Fruit fly (Drosophila melanogaster) whole organism, embryonic: ENCODE data around the gene CG43271.
A peak's percentile ranks its signal among the peaks of the same experiment; 100 is the strongest.

Experiments used
- Atf3 ChIP-seq: fragments of 200-800 bp; sonication (Bioruptor generic); optimal IDR thresholded peaks from 3 replicates; lab custom pipeline; 2016; ENCODE audit warnings: missing biosample characterization, missing genetic modification characterization
- CG12071 ChIP-seq: fragments of 200-800 bp; sonication (Bioruptor generic); optimal IDR thresholded peaks from 3 replicates; lab custom pipeline; 2018; ENCODE audit warnings: missing biosample characterization, mild to moderate bottlenecking, missing genetic modification characterization
- CG15601 ChIP-seq: fragments of 200-800 bp; sonication (Bioruptor generic); optimal IDR thresholded peaks from 3 replicates; lab custom pipeline; 2019; ENCODE audit warnings: missing biosample characterization, mild to moderate bottlenecking, missing genetic modification characterization, moderate library complexity
- CG15696 ChIP-seq: fragments of 200-800 bp; sonication (Bioruptor generic); optimal IDR thresholded peaks from 2 replicates; lab custom pipeline; 2019; ENCODE audit warnings: missing biosample characterization, mild to moderate bottlenecking, missing genetic modification characterization, moderate library complexity
- CG17328 ChIP-seq: fragments of 200-800 bp; sonication (Bioruptor generic); IDR thresholded peaks from 2 replicates; pipeline ENCODE4 v1.3.6; 2022; ENCODE audit warnings: missing biosample characterization, missing genetic modification characterization
- CG17359 ChIP-seq: fragments of 200-800 bp; sonication (Bioruptor generic); optimal IDR thresholded peaks from 3 replicates; lab custom pipeline; 2018; ENCODE audit warnings: missing biosample characterization, mild to moderate bottlenecking, missing genetic modification characterization, moderate library complexity
- CG17361 ChIP-seq: fragments of 200-800 bp; sonication (Bioruptor generic); IDR thresholded peaks from 3 replicates; pipeline ENCODE4 v1.3.6; 2022; ENCODE audit warnings: missing biosample characterization, missing genetic modification characterization
- CG1832 ChIP-seq: fragments of 200-800 bp; sonication (Bioruptor generic); optimal IDR thresholded peaks from 2 replicates; lab custom pipeline; 2017; ENCODE audit warnings: missing biosample characterization, mild to moderate bottlenecking, missing genetic modification characterization, inconsistent platforms
- CG34224 ChIP-seq: fragments of 200-800 bp; sonication (Bioruptor generic); IDR thresholded peaks from 3 replicates; pipeline ENCODE4 v1.3.6; 2022; ENCODE audit warnings: missing biosample characterization, missing genetic modification characterization; ENCODE audit not compliant: partially characterized antibody
- CG3838 ChIP-seq: fragments of 200-800 bp; sonication (Bioruptor generic); optimal IDR thresholded peaks from 3 replicates; lab custom pipeline; 2016; ENCODE audit warnings: missing biosample characterization, missing genetic modification characterization
- CG4730 ChIP-seq: fragments of 200-800 bp; sonication (Bioruptor generic); IDR thresholded peaks from 2 replicates; pipeline ENCODE4 v1.3.6; 2022; ENCODE audit warnings: missing biosample characterization, missing genetic modification characterization
- CG6689 ChIP-seq: fragments of 200-800 bp; sonication (Bioruptor generic); IDR thresholded peaks from 2 replicates; pipeline ENCODE4 v1.3.6; 2022; ENCODE audit warnings: missing biosample characterization, missing genetic modification characterization
- CG8290 ChIP-seq, 3 experiments: fragments of 200-800 bp; sonication (Bioruptor generic); optimal IDR thresholded peaks; 2 replicates each; lab custom pipeline; 2016 to 2019; ENCODE audit warnings: missing biosample characterization in 3 of 3, missing genetic modification characterization in 3 of 3, mild to moderate bottlenecking in 2 of 3, moderate library complexity in 1 of 3
- CG9797 ChIP-seq: fragments of 200-800 bp; sonication (Bioruptor generic); optimal IDR thresholded peaks from 3 replicates; lab custom pipeline; 2018; ENCODE audit warnings: missing biosample characterization, mild to moderate bottlenecking, missing genetic modification characterization
- CG9817 ChIP-seq: fragments of 200-800 bp; sonication (Bioruptor generic); optimal IDR thresholded peaks from 2 replicates; lab custom pipeline; 2018; ENCODE audit warnings: missing biosample characterization, mild to moderate bottlenecking, missing genetic modification characterization, moderate library complexity
- Camta ChIP-seq: fragments of 200-800 bp; sonication (Bioruptor generic); optimal IDR thresholded peaks from 2 replicates; lab custom pipeline; 2016; ENCODE audit warnings: missing biosample characterization, missing genetic modification characterization
- Chrac-16 ChIP-seq: fragments of 200-800 bp; sonication (Bioruptor generic); optimal IDR thresholded peaks from 3 replicates; lab custom pipeline; 2016; ENCODE audit warnings: missing biosample characterization, missing genetic modification characterization
- Doc3 ChIP-seq: fragments of 200-800 bp; sonication (Bioruptor generic); IDR thresholded peaks from 3 replicates; pipeline ENCODE4 v1.3.6; 2022; ENCODE audit warnings: missing biosample characterization, missing genetic modification characterization; ENCODE audit not compliant: partially characterized antibody
- Dp ChIP-seq: fragments of 200-800 bp; sonication (Bioruptor generic); optimal IDR thresholded peaks from 2 replicates; lab custom pipeline; 2018; ENCODE audit warnings: missing biosample characterization, mild to moderate bottlenecking, missing genetic modification characterization, moderate library complexity
- Gug ChIP-seq: fragments of 200-800 bp; sonication (Bioruptor generic); IDR thresholded peaks from 4 replicates; pipeline ENCODE4 v1.3.6; 2022; ENCODE audit warnings: missing biosample characterization, missing genetic modification characterization
- Hr51 ChIP-seq, 2 experiments: fragments of 200-800 bp; sonication (Bioruptor generic); optimal IDR thresholded peaks; 2 replicates in 1 of 2; 3 replicates in 1 of 2; lab custom pipeline; 2016 to 2018; ENCODE audit warnings: missing biosample characterization in 2 of 2, missing genetic modification characterization in 2 of 2, mild to moderate bottlenecking in 1 of 2, moderate library complexity in 1 of 2
- Meics ChIP-seq: fragments of 200-800 bp; sonication (Bioruptor generic); optimal IDR thresholded peaks from 2 replicates; lab custom pipeline; 2017; ENCODE audit warnings: missing biosample characterization, mild to moderate bottlenecking, missing genetic modification characterization
- NC2α ChIP-seq: fragments of 200-800 bp; sonication (Bioruptor generic); optimal IDR thresholded peaks from 2 replicates; lab custom pipeline; 2016; ENCODE audit warnings: missing biosample characterization, missing genetic modification characterization
- NfI ChIP-seq: fragments of 200-800 bp; sonication (Bioruptor generic); optimal IDR thresholded peaks from 3 replicates; lab custom pipeline; 2018; ENCODE audit warnings: missing biosample characterization, mild to moderate bottlenecking, missing genetic modification characterization, moderate library complexity
- Optix ChIP-seq: fragments of 200-800 bp; sonication (Bioruptor generic); IDR thresholded peaks from 3 replicates; pipeline ENCODE4 v1.3.6; 2022; ENCODE audit warnings: missing biosample characterization, missing genetic modification characterization
- Ravus ChIP-seq: fragments of 200-800 bp; sonication (Bioruptor generic); IDR thresholded peaks from 2 replicates; pipeline ENCODE4 v1.3.6; 2022; ENCODE audit warnings: missing biosample characterization, missing genetic modification characterization
- Sox102F ChIP-seq: fragments of 200-800 bp; sonication (Bioruptor generic); optimal IDR thresholded peaks from 2 replicates; lab custom pipeline; 2018; ENCODE audit warnings: missing biosample characterization, mild to moderate bottlenecking, missing genetic modification characterization, moderate library complexity
- Xrp1 ChIP-seq: fragments of 200-800 bp; sonication (Bioruptor generic); IDR thresholded peaks from 2 replicates; pipeline ENCODE4 v1.3.6; 2022; ENCODE audit warnings: missing biosample characterization, missing genetic modification characterization
- cato ChIP-seq: fragments of 200-800 bp; sonication (Bioruptor generic); optimal IDR thresholded peaks from 2 replicates; lab custom pipeline; 2016; ENCODE audit warnings: missing biosample characterization, missing genetic modification characterization, borderline replicate concordance
- cg ChIP-seq: fragments of 200-800 bp; sonication (Bioruptor generic); optimal IDR thresholded peaks from 3 replicates; lab custom pipeline; 2019; ENCODE audit warnings: missing biosample characterization, mild to moderate bottlenecking, missing genetic modification characterization, moderate library complexity
- corto ChIP-seq: fragments of 200-800 bp; sonication (Bioruptor generic); optimal IDR thresholded peaks from 2 replicates; lab custom pipeline; 2016; ENCODE audit warnings: missing biosample characterization, mild to moderate bottlenecking, missing genetic modification characterization, moderate library complexity
- crc ChIP-seq: fragments of 200-800 bp; sonication (Bioruptor generic); optimal IDR thresholded peaks from 2 replicates; lab custom pipeline; 2016; ENCODE audit warnings: missing biosample characterization, missing genetic modification characterization
- dati ChIP-seq: fragments of 200-800 bp; sonication (Bioruptor generic); IDR thresholded peaks from 2 replicates; pipeline ENCODE4 v1.3.6; 2022; ENCODE audit warnings: missing biosample characterization, missing genetic modification characterization
- dimm ChIP-seq: fragments of 200-800 bp; sonication (Bioruptor generic); IDR thresholded peaks from 2 replicates; pipeline ENCODE4 v1.3.6; 2022; ENCODE audit warnings: missing biosample characterization, missing genetic modification characterization
- en ChIP-seq: fragments of 200-800 bp; sonication (Bioruptor generic); optimal IDR thresholded peaks from 2 replicates; lab custom pipeline; 2016; ENCODE audit warnings: missing biosample characterization, missing genetic modification characterization
- fd3F ChIP-seq: fragments of 200-800 bp; sonication (Bioruptor generic); optimal IDR thresholded peaks from 2 replicates; lab custom pipeline; 2018; ENCODE audit warnings: missing biosample characterization, mild to moderate bottlenecking, missing genetic modification characterization, moderate library complexity
- fd96Cb ChIP-seq: fragments of 200-800 bp; sonication (Bioruptor generic); optimal IDR thresholded peaks from 2 replicates; lab custom pipeline; 2018; ENCODE audit warnings: missing biosample characterization, mild to moderate bottlenecking, missing genetic modification characterization, moderate library complexity
- hb ChIP-seq: fragments of 200-800 bp; sonication (Bioruptor generic); IDR thresholded peaks from 3 replicates; pipeline ENCODE4 v1.3.6; 2022; ENCODE audit warnings: missing biosample characterization, missing genetic modification characterization; ENCODE audit not compliant: partially characterized antibody
- her ChIP-seq: fragments of 200-800 bp; sonication (Bioruptor generic); optimal IDR thresholded peaks from 2 replicates; lab custom pipeline; 2016; ENCODE audit warnings: missing biosample characterization, missing genetic modification characterization
- inv ChIP-seq: fragments of 200-800 bp; sonication (Bioruptor generic); IDR thresholded peaks from 2 replicates; pipeline ENCODE4 v1.3.6; 2022; ENCODE audit warnings: missing biosample characterization, missing genetic modification characterization; ENCODE audit not compliant: partially characterized antibody
- lilli ChIP-seq: fragments of 200-800 bp; sonication (Bioruptor generic); optimal IDR thresholded peaks from 3 replicates; lab custom pipeline; 2016; ENCODE audit warnings: missing biosample characterization, missing genetic modification characterization
- odd ChIP-seq: fragments of 200-800 bp; sonication (Bioruptor generic); optimal IDR thresholded peaks from 2 replicates; lab custom pipeline; 2017; ENCODE audit warnings: missing biosample characterization, mild to moderate bottlenecking, missing genetic modification characterization
- phol ChIP-seq: fragments of 200-800 bp; sonication (Bioruptor generic); optimal IDR thresholded peaks from 3 replicates; lab custom pipeline; 2018; ENCODE audit warnings: missing biosample characterization, mild to moderate bottlenecking, missing genetic modification characterization, moderate library complexity
- psq ChIP-seq: fragments of 200-800 bp; sonication (Bioruptor generic); optimal IDR thresholded peaks from 2 replicates; lab custom pipeline; 2017; ENCODE audit warnings: missing biosample characterization, missing genetic modification characterization
- run ChIP-seq: fragments of 200-800 bp; sonication (Bioruptor generic); optimal IDR thresholded peaks from 3 replicates; lab custom pipeline; 2018; ENCODE audit warnings: missing biosample characterization, mild to moderate bottlenecking, missing genetic modification characterization
- sens-2 ChIP-seq: fragments of 200-800 bp; sonication (Bioruptor generic); IDR thresholded peaks from 2 replicates; pipeline ENCODE4 v1.3.6; 2022; ENCODE audit warnings: missing biosample characterization, missing genetic modification characterization
- sqz ChIP-seq: fragments of 200-800 bp; sonication (Bioruptor generic); optimal IDR thresholded peaks from 3 replicates; lab custom pipeline; 2018; ENCODE audit warnings: missing biosample characterization, mild to moderate bottlenecking, missing genetic modification characterization
- sug ChIP-seq: fragments of 200-800 bp; optimal IDR thresholded peaks from 2 replicates; lab custom pipeline; 2019; ENCODE audit warnings: missing biosample characterization, mild to moderate bottlenecking, missing genetic modification characterization, moderate library complexity
- tap ChIP-seq: fragments of 200-800 bp; optimal IDR thresholded peaks from 3 replicates; lab custom pipeline; 2019; ENCODE audit warnings: missing biosample characterization, mild to moderate bottlenecking, missing genetic modification characterization, moderate library complexity
- ttk ChIP-seq: fragments of 200-800 bp; sonication (Bioruptor generic); IDR thresholded peaks from 2 replicates; pipeline ENCODE4 v2.1.2; 2022; ENCODE audit warnings: missing biosample characterization, missing genetic modification characterization
- zfh2 ChIP-seq: fragments of 200-800 bp; sonication (Bioruptor generic); optimal IDR thresholded peaks from 2 replicates; lab custom pipeline; 2016; ENCODE audit warnings: missing biosample characterization, missing genetic modification characterization

CG43271 gene

dm6 chr2L:17921527-17921926, 6.7 kb upstream of the CG43271 start (continued):
- TF ChIP-seq en (GFP tag; lab: Kevin White, UChicago) (no peak), Camta (GFP tag; lab: Kevin White, UChicago) (no peak), fd3F (GFP tag; lab: Kevin White, UChicago) (no peak), Xrp1 (no peak), CG15601 (no peak), Hr51 (GFP tag; optimal IDR thresholded peaks at IDR 0.05; lab: Kevin White, UChicago) (peak in 1 of 2 experiments; percentile 49), NfI (GFP tag; lab: Kevin White, UChicago) (no peak), dati (no peak), Chrac-16 (GFP tag; lab: Kevin White, UChicago) (no peak), CG6689 (GFP tag; lab: Robert Waterston, UW) (0 out of 2 replicates have a peak, but pooled peaks have one; percentile 19), NC2α (GFP tag; lab: Kevin White, UChicago) (no peak), CG8290 (GFP tag; optimal IDR thresholded peaks at IDR 0.05; lab: Kevin White, UChicago) (no peak), CG8290 (tag; optimal IDR thresholded peaks at IDR 0.05; lab: Kevin White, UChicago) (no peak), dimm (GFP tag; lab: Robert Waterston, UW) (no peak), Dp (no peak), phol (no peak), Sox102F (GFP tag; lab: Kevin White, UChicago) (peak; percentile 47), sens-2 (GFP tag; lab: Robert Waterston, UW) (no peak), psq (no peak), CG3838 (no peak), Doc3 (GFP tag; lab: Robert Waterston, UW) (no peak), crc (GFP tag; lab: Kevin White, UChicago) (no peak), CG4730 (GFP tag; lab: Robert Waterston, UW) (no peak), tap (peak; percentile 24), odd (GFP tag; lab: Kevin White, UChicago) (no peak), inv (GFP tag; lab: Robert Waterston, UW) (no peak), fd96Cb (peak; percentile 30), run (tag; lab: Kevin White, UChicago) (no peak), CG17359 (tag; lab: Kevin White, UChicago) (no peak), CG17328 (no peak), ttk (no peak), CG9817 (tag; lab: Kevin White, UChicago) (peak; percentile 12), CG9797 (GFP tag; lab: Kevin White, UChicago) (no peak), cato (GFP tag; lab: Kevin White, UChicago) (no peak), CG34224 (GFP tag; lab: Robert Waterston, UW) (no peak), corto (GFP tag; lab: Kevin White, UChicago) (no peak), CG17361 (no peak), CG15696 (no peak), CG1832 (GFP tag; lab: Kevin White, UChicago) (no peak), Optix (GFP tag; lab: Robert Waterston, UW) (no peak), sqz (GFP tag; lab: Kevin White, UChicago) (no peak), hb (GFP tag; lab: Robert Waterston, UW) (no peak), CG12071 (GFP tag; lab: Kevin White, UChicago) (no peak), zfh2 (no peak), Gug (GFP tag; lab: Robert Waterston, UW) (no peak), her (GFP tag; lab: Kevin White, UChicago) (no peak), Meics (peak; percentile 37), Ravus (GFP tag; lab: Robert Waterston, UW) (no peak), Atf3 (GFP tag; lab: Kevin White, UChicago) (no peak), sug (tag; lab: Kevin White, UChicago) (no peak), cg (GFP tag; lab: Kevin White, UChicago) (no peak), lilli (GFP tag; lab: Kevin White, UChicago) (no peak)
